Fruit fly (Drosophila melanogaster) whole organism, embryonic: ENCODE results near the gene Sec15.

ENCODE experiments used
- Ada2b ChIP-seq: fragments of 200-800 bp; sonication (Bioruptor generic); IDR thresholded peaks from 2 replicates; pipeline ENCODE4 v1.3.6; 2022; ENCODE audit warnings: missing biosample characterization, missing genetic modification characterization
- CG10147 ChIP-seq: fragments of 200-800 bp; sonication (Bioruptor generic); optimal IDR thresholded peaks from 2 replicates; lab custom pipeline; 2019; ENCODE audit warnings: missing biosample characterization, mild to moderate bottlenecking, missing genetic modification characterization, moderate library complexity
- CG10209 ChIP-seq: fragments of 200-800 bp; sonication (Bioruptor generic); optimal IDR thresholded peaks from 3 replicates; lab custom pipeline; 2017; ENCODE audit warnings: missing biosample characterization, mild to moderate bottlenecking, missing genetic modification characterization, missing genetic modification reagents
- CG13624 ChIP-seq: fragments of 200-800 bp; sonication (Bioruptor generic); optimal IDR thresholded peaks from 2 replicates; lab custom pipeline; 2016; ENCODE audit warnings: missing biosample characterization, missing genetic modification characterization
- CG14014 ChIP-seq: fragments of 200-800 bp; sonication (Bioruptor generic); IDR thresholded peaks from 2 replicates; pipeline ENCODE4 v1.3.6; 2022; ENCODE audit warnings: missing biosample characterization, missing genetic modification characterization
- CG15696 ChIP-seq: fragments of 200-800 bp; sonication (Bioruptor generic); optimal IDR thresholded peaks from 2 replicates; lab custom pipeline; 2019; ENCODE audit warnings: missing biosample characterization, mild to moderate bottlenecking, missing genetic modification characterization, moderate library complexity
- CG18262 ChIP-seq: fragments of 200-800 bp; optimal IDR thresholded peaks from 3 replicates; lab custom pipeline; 2019; ENCODE audit warnings: missing biosample characterization, mild to moderate bottlenecking, missing genetic modification characterization, moderate library complexity
- CG18476 ChIP-seq: fragments of 200-800 bp; sonication (Bioruptor generic); optimal IDR thresholded peaks from 2 replicates; lab custom pipeline; 2016; ENCODE audit warnings: missing biosample characterization, mild to moderate bottlenecking, missing genetic modification characterization
- CG18599 ChIP-seq: fragments of 200-800 bp; sonication (Bioruptor generic); optimal IDR thresholded peaks from 3 replicates; lab custom pipeline; 2017; ENCODE audit warnings: missing biosample characterization, missing genetic modification characterization, mild to moderate bottlenecking, moderate library complexity, missing genetic modification reagents
- CG31224 ChIP-seq: fragments of 200-800 bp; sonication (Bioruptor generic); IDR thresholded peaks from 2 replicates; pipeline ENCODE4 v1.3.6; 2022; ENCODE audit warnings: missing biosample characterization, missing genetic modification characterization
- CG31388 ChIP-seq: fragments of 200-800 bp; sonication (Bioruptor generic); optimal IDR thresholded peaks from 2 replicates; lab custom pipeline; 2016; ENCODE audit warnings: missing biosample characterization, missing genetic modification characterization
- CG34224 ChIP-seq: fragments of 200-800 bp; sonication (Bioruptor generic); IDR thresholded peaks from 3 replicates; pipeline ENCODE4 v1.3.6; 2022; ENCODE audit warnings: missing biosample characterization, missing genetic modification characterization; ENCODE audit not compliant: partially characterized antibody
- CG6813 ChIP-seq: fragments of 200-800 bp; sonication (Bioruptor generic); optimal IDR thresholded peaks from 2 replicates; lab custom pipeline; 2017; ENCODE audit warnings: missing biosample characterization, missing genetic modification characterization, mild to moderate bottlenecking, moderate library complexity, missing genetic modification reagents
- CG7839 ChIP-seq: fragments of 200-800 bp; sonication (Bioruptor generic); optimal IDR thresholded peaks from 3 replicates; lab custom pipeline; 2018; ENCODE audit warnings: missing biosample characterization, mild to moderate bottlenecking, missing genetic modification characterization, moderate library complexity
- CG8290 ChIP-seq, 3 experiments: fragments of 200-800 bp; sonication (Bioruptor generic); optimal IDR thresholded peaks; 2 replicates each; lab custom pipeline; 2016 to 2019; ENCODE audit warnings: missing biosample characterization in 3 of 3, missing genetic modification characterization in 3 of 3, mild to moderate bottlenecking in 2 of 3, moderate library complexity in 1 of 3
- CG9437 ChIP-seq: fragments of 200-800 bp; sonication (Bioruptor generic); optimal IDR thresholded peaks from 2 replicates; lab custom pipeline; 2018; ENCODE audit warnings: missing biosample characterization, mild to moderate bottlenecking, missing genetic modification characterization
- CG9932 ChIP-seq: fragments of 200-800 bp; sonication (Bioruptor generic); IDR thresholded peaks from 2 replicates; pipeline ENCODE4 v1.3.6; 2022; ENCODE audit warnings: missing biosample characterization, missing genetic modification characterization
- CkIIα-i1 ChIP-seq: fragments of 200-800 bp; sonication (Bioruptor generic); IDR thresholded peaks from 2 replicates; pipeline ENCODE4 v1.3.6; 2022; ENCODE audit warnings: missing biosample characterization, missing genetic modification characterization
- Eip74EF ChIP-seq, 2 experiments: fragments of 200-800 bp in 1 of 2; fragments of >200 bp in 1 of 2; sonication (Bioruptor generic) in 1 of 2; optimal IDR thresholded peaks; 2 replicates each; lab custom pipeline; 2017 to 2019; ENCODE audit warnings: missing biosample characterization in 2 of 2, missing genetic modification characterization in 2 of 2, mild to moderate bottlenecking in 1 of 2, moderate library complexity in 1 of 2
- Gsc ChIP-seq: fragments of 200-800 bp; sonication (Bioruptor generic); IDR thresholded peaks from 2 replicates; pipeline ENCODE4 v1.3.6; 2022; ENCODE audit warnings: missing biosample characterization, missing genetic modification characterization
- HLH4C ChIP-seq: fragments of 200-800 bp; sonication (Bioruptor generic); IDR thresholded peaks from 3 replicates; pipeline ENCODE4 v1.3.6; 2022; ENCODE audit warnings: missing biosample characterization, missing genetic modification characterization; ENCODE audit not compliant: partially characterized antibody
- HmgZ ChIP-seq: fragments of 200-800 bp; sonication (Bioruptor generic); optimal IDR thresholded peaks from 2 replicates; lab custom pipeline; 2018; ENCODE audit warnings: missing biosample characterization, mild to moderate bottlenecking, missing genetic modification characterization
- MESR4 ChIP-seq: fragments of 200-800 bp; sonication (Bioruptor generic); optimal IDR thresholded peaks from 2 replicates; lab custom pipeline; 2018; ENCODE audit warnings: missing biosample characterization, mild to moderate bottlenecking, missing genetic modification characterization, moderate library complexity
- Nf-YB ChIP-seq: fragments of 200-800 bp; sonication (Bioruptor generic); optimal IDR thresholded peaks from 3 replicates; lab custom pipeline; 2019; ENCODE audit warnings: missing biosample characterization, mild to moderate bottlenecking, missing genetic modification characterization, moderate library complexity
- Pdp1 ChIP-seq, 2 experiments: fragments of 200-800 bp; sonication (Bioruptor generic); optimal IDR thresholded peaks; 3 replicates each; lab custom pipeline; 2016; ENCODE audit warnings: missing biosample characterization in 2 of 2, missing genetic modification characterization in 2 of 2, mild to moderate bottlenecking in 1 of 2, moderate library complexity in 1 of 2
- Rx ChIP-seq: fragments of 200-800 bp; sonication (Bioruptor generic); IDR thresholded peaks from 2 replicates; pipeline ENCODE4 v1.3.6; 2022; ENCODE audit warnings: missing biosample characterization, missing genetic modification characterization
- Stat92E ChIP-seq, 3 experiments: fragments of >200 bp in 2 of 3; fragments of 200-800 bp in 1 of 3; sonication (Bioruptor generic) in 1 of 3; optimal IDR thresholded peaks; 2 replicates each; lab custom pipeline; 2017 to 2019; ENCODE audit warnings: missing biosample characterization in 3 of 3, missing genetic modification characterization in 3 of 3, mild to moderate bottlenecking in 1 of 3, moderate library complexity in 1 of 3
- Vsx1 ChIP-seq: fragments of 200-800 bp; sonication (Bioruptor generic); optimal IDR thresholded peaks from 2 replicates; lab custom pipeline; 2017; ENCODE audit warnings: missing biosample characterization, mild to moderate bottlenecking, missing genetic modification characterization, missing genetic modification reagents
- Xrp1 ChIP-seq: fragments of 200-800 bp; sonication (Bioruptor generic); IDR thresholded peaks from 2 replicates; pipeline ENCODE4 v1.3.6; 2022; ENCODE audit warnings: missing biosample characterization, missing genetic modification characterization
- aop ChIP-seq: fragments of 200-800 bp; sonication (Bioruptor generic); IDR thresholded peaks from 2 replicates; pipeline ENCODE4 v1.3.6; 2022; ENCODE audit warnings: missing biosample characterization, missing genetic modification characterization
- chn ChIP-seq: fragments of 200-800 bp; sonication (Bioruptor generic); optimal IDR thresholded peaks from 2 replicates; lab custom pipeline; 2016; ENCODE audit warnings: missing biosample characterization, missing genetic modification characterization
- danr ChIP-seq: fragments of 200-800 bp; sonication (Bioruptor generic); IDR thresholded peaks from 2 replicates; pipeline ENCODE4 v1.3.6; 2022; ENCODE audit warnings: missing biosample characterization, missing genetic modification characterization
- dmrt11E ChIP-seq: fragments of 200-800 bp; sonication (Bioruptor generic); optimal IDR thresholded peaks from 3 replicates; lab custom pipeline; 2018; ENCODE audit warnings: missing biosample characterization, mild to moderate bottlenecking, missing genetic modification characterization, moderate library complexity
- en ChIP-seq: fragments of 200-800 bp; sonication (Bioruptor generic); optimal IDR thresholded peaks from 2 replicates; lab custom pipeline; 2016; ENCODE audit warnings: missing biosample characterization, missing genetic modification characterization
- ftz-f1 ChIP-seq: fragments of 200-800 bp; sonication (Bioruptor generic); optimal IDR thresholded peaks from 2 replicates; lab custom pipeline; 2016; ENCODE audit warnings: missing biosample characterization, missing genetic modification characterization
- gcm2 ChIP-seq: fragments of 200-800 bp; sonication (Bioruptor generic); optimal IDR thresholded peaks from 2 replicates; lab custom pipeline; 2016; ENCODE audit warnings: missing biosample characterization, missing genetic modification characterization
- gsb ChIP-seq: fragments of 200-800 bp; sonication (Bioruptor generic); IDR thresholded peaks from 2 replicates; pipeline ENCODE4 v1.3.6; 2022; ENCODE audit warnings: missing biosample characterization, missing genetic modification characterization
- mirr ChIP-seq: fragments of 200-800 bp; sonication (Bioruptor generic); optimal IDR thresholded peaks from 3 replicates; lab custom pipeline; 2018; ENCODE audit warnings: missing biosample characterization, mild to moderate bottlenecking, missing genetic modification characterization
- onecut ChIP-seq: fragments of 200-800 bp; sonication (Bioruptor generic); IDR thresholded peaks from 2 replicates; pipeline ENCODE4 v1.3.6; 2022; ENCODE audit warnings: missing biosample characterization, missing genetic modification characterization
- org-1 ChIP-seq: fragments of 200-800 bp; sonication (Bioruptor generic); optimal IDR thresholded peaks from 2 replicates; lab custom pipeline; 2017; ENCODE audit warnings: missing biosample characterization, missing genetic modification characterization
- pfk ChIP-seq: fragments of 200-800 bp; sonication (Bioruptor generic); optimal IDR thresholded peaks from 2 replicates; lab custom pipeline; 2018; ENCODE audit warnings: missing biosample characterization, mild to moderate bottlenecking, missing genetic modification characterization, moderate library complexity
- row ChIP-seq: fragments of 200-800 bp; sonication (Bioruptor generic); IDR thresholded peaks from 3 replicates; pipeline ENCODE4 v1.3.6; 2022; ENCODE audit warnings: missing biosample characterization, missing genetic modification characterization
- sisA ChIP-seq: fragments of 200-800 bp; sonication (Bioruptor generic); IDR thresholded peaks from 2 replicates; pipeline ENCODE4 v1.3.6; 2022; ENCODE audit warnings: missing biosample characterization, missing genetic modification characterization
- slp2 ChIP-seq: fragments of 200-800 bp; sonication (Bioruptor generic); optimal IDR thresholded peaks from 2 replicates; lab custom pipeline; 2016; ENCODE audit warnings: missing biosample characterization, missing genetic modification characterization
- ssp ChIP-seq: fragments of 200-800 bp; sonication (Bioruptor generic); IDR thresholded peaks from 2 replicates; pipeline ENCODE4 v1.3.6; 2022; ENCODE audit warnings: missing biosample characterization, missing genetic modification characterization
- stwl ChIP-seq: fragments of 200-800 bp; sonication (Bioruptor generic); optimal IDR thresholded peaks from 3 replicates; lab custom pipeline; 2018; ENCODE audit warnings: missing biosample characterization, mild to moderate bottlenecking, missing genetic modification characterization, moderate library complexity
- ttk ChIP-seq: fragments of 200-800 bp; sonication (Bioruptor generic); IDR thresholded peaks from 2 replicates; pipeline ENCODE4 v2.1.2; 2022; ENCODE audit warnings: missing biosample characterization, missing genetic modification characterization
- tx ChIP-seq: fragments of 200-800 bp; sonication (Bioruptor generic); optimal IDR thresholded peaks from 2 replicates; lab custom pipeline; 2016; ENCODE audit warnings: missing biosample characterization, missing genetic modification characterization

The Sec15 gene

dm6 chr3R:21101453-21102214 lies 6.1 kb downstream of the Sec15 start, which contains the start of the genes CG7044 and Tbc1d22 (continued):
- TF ChIP-seq Eip74EF (GFP tag; optimal IDR thresholded peaks at IDR 0.05; lab: Kevin White, UChicago) (no peak), CG6813 (no peak), CG7839 (tag; lab: Kevin White, UChicago) (no peak), dmrt11E (tag; lab: Kevin White, UChicago) (peak; percentile 62), sisA (GFP tag; lab: Robert Waterston, UW) (peak; percentile 54; the same call in 1 of the 2 replicates), Nf-YB (GFP tag; lab: Kevin White, UChicago) (peak; percentile 7), CkIIα-i1 (GFP tag; lab: Robert Waterston, UW) (no peak), CG9932 (peak; percentile 60), CG13624 (GFP tag; lab: Kevin White, UChicago) (peak; percentile 28), MESR4 (GFP tag; lab: Kevin White, UChicago) (peak; percentile 62), onecut (GFP tag; lab: Robert Waterston, UW) (no peak), CG10147 (GFP tag; lab: Kevin White, UChicago) (no peak), CG10209 (GFP tag; lab: Kevin White, UChicago) (peak; percentile 29), CG14014 (no peak), CG31388 (GFP tag; lab: Kevin White, UChicago) (no peak), CG31224 (GFP tag; lab: Robert Waterston, UW) (no peak), tx (GFP tag; lab: Kevin White, UChicago) (peak; percentile 3), en (GFP tag; lab: Kevin White, UChicago) (no peak), Rx (GFP tag; lab: Robert Waterston, UW) (no peak), Pdp1 (GFP tag; optimal IDR thresholded peaks at IDR 0.05; lab: Kevin White, UChicago) (peak; percentile 13 to 33), Ada2b (GFP tag; lab: Robert Waterston, UW) (no peak), CG34224 (GFP tag; lab: Robert Waterston, UW) (no peak), danr (GFP tag; lab: Robert Waterston, UW) (no peak), CG18262 (tag; lab: Kevin White, UChicago) (peak; percentile 51), ssp (GFP tag; lab: Robert Waterston, UW) (0 out of 2 replicates have a peak, but pooled peaks have one; percentile 16), HmgZ (tag; lab: Kevin White, UChicago) (no peak), CG15696 (tag; lab: Kevin White, UChicago) (peak; percentile 49), row (peak; percentile 91), CG9437 (GFP tag; lab: Kevin White, UChicago) (peak; percentile 51), CG18476 (peak; percentile 19), Gsc (GFP tag; lab: Robert Waterston, UW) (no peak), org-1 (no peak), chn (peak; percentile 55), Vsx1 (GFP tag; lab: Kevin White, UChicago) (no peak), ftz-f1 (GFP tag; lab: Kevin White, UChicago) (no peak), pfk (GFP tag; lab: Kevin White, UChicago) (no peak), mirr (GFP tag; lab: Kevin White, UChicago) (no peak), CG18599 (GFP tag; lab: Kevin White, UChicago) (no peak), gcm2 (GFP tag; lab: Kevin White, UChicago) (no peak), Stat92E (GFP tag; optimal IDR thresholded peaks at IDR 0.05; lab: Kevin White, UChicago) (no peak), gsb (no peak), ttk (GFP tag; lab: Robert Waterston, UW) (no peak; the same call in 1 of the 2 replicates), CG8290 (GFP tag; optimal IDR thresholded peaks at IDR 0.05; lab: Kevin White, UChicago) (peak; percentile 52), CG8290 (tag; optimal IDR thresholded peaks at IDR 0.05; lab: Kevin White, UChicago) (peak in 1 of 2 experiments; percentile 47), HLH4C (no peak), aop (GFP tag; lab: Robert Waterston, UW) (no peak), stwl (tag; lab: Kevin White, UChicago) (peak; percentile 37), Xrp1 (peak; percentile 36; the same call in 1 of the 2 replicates), slp2 (GFP tag; lab: Kevin White, UChicago) (peak; percentile 46)
